Worm (Caenorhabditis elegans): ENCODE data around the gene nrfl-1.

nrfl-1 gene

ce11 chrIV:9090538-9091195, 28.2 kb upstream of the nrfl-1 start (continued):
- TF ChIP-seq mef-2 (tag; optimal IDR thresholded peaks at IDR 0.05) (no peak), C16A3.4 (tag; optimal IDR thresholded peaks at IDR 0.05) (peak; percentile 38), ceh-88 (GFP tag; IDR thresholded peaks at IDR 0.05) (0 out of 2 replicates have a peak, but pooled peaks have one; percentile 18), fos-1 (tag; optimal IDR thresholded peaks at IDR 0.05) (no peak), sox-4 (tag; optimal IDR thresholded peaks at IDR 0.05) (no peak), ztf-4 (tag; optimal IDR thresholded peaks at IDR 0.05) (no peak), F16B12.6 (tag; optimal IDR thresholded peaks at IDR 0.05) (no peak), ces-1 (GFP tag; optimal IDR thresholded peaks at IDR 0.05) (no peak), nhr-19 (GFP tag; conservative IDR thresholded peaks at IDR 0.05) (peak; percentile 29; the same call in 1 of the 2 replicates), C34B4.2 (tag; optimal IDR thresholded peaks at IDR 0.05) (no peak), nhr-47 (tag; optimal IDR thresholded peaks at IDR 0.05) (no peak), mdl-1 (tag; optimal IDR thresholded peaks at IDR 0.05) (peak in 1 of 2 experiments; percentile 72), isw-1 (GFP tag; IDR thresholded peaks at IDR 0.05) (no peak), dsc-1 (tag; optimal IDR thresholded peaks at IDR 0.05) (no peak), skn-1 (tag; optimal IDR thresholded peaks at IDR 0.05) (peak; percentile 40), snu-23 (GFP tag; optimal IDR thresholded peaks at IDR 0.05) (peak; percentile 65), hlh-17 (GFP tag; optimal IDR thresholded peaks at IDR 0.05; ENCODE audit: borderline replicate concordance) (no peak), rnt-1 (tag; optimal IDR thresholded peaks at IDR 0.05) (no peak), fkh-4 (tag; optimal IDR thresholded peaks at IDR 0.05; ENCODE audit: borderline replicate concordance) (no peak), alr-1 (tag; optimal IDR thresholded peaks at IDR 0.05; ENCODE audit: borderline replicate concordance) (no peak), nhr-28 (tag; optimal IDR thresholded peaks at IDR 0.05) (no peak), vab-15 (tag; optimal IDR thresholded peaks at IDR 0.05) (no peak), nhr-12 (tag; optimal IDR thresholded peaks at IDR 0.05) (no peak), snpc-4 (tag; optimal IDR thresholded peaks at IDR 0.05) (no peak), blmp-1 (tag; optimal IDR thresholded peaks at IDR 0.05) (peak; percentile 34), lsy-2 (tag; optimal IDR thresholded peaks at IDR 0.05) (peak; percentile 7 to 26), nhr-76 (tag; optimal IDR thresholded peaks at IDR 0.05) (no peak), hpl-2 (GFP tag; optimal IDR thresholded peaks at IDR 0.05) (no peak), irx-1 (tag; optimal IDR thresholded peaks at IDR 0.05) (no peak), tbx-2 (tag; optimal IDR thresholded peaks at IDR 0.05) (peak; percentile 16), ceh-8 (GFP tag; optimal IDR thresholded peaks at IDR 0.05) (no peak), lin-15B (tag; optimal IDR thresholded peaks at IDR 0.05) (no peak), ceh-90 (tag; optimal IDR thresholded peaks at IDR 0.05) (no peak)

ce11 chrIV:9092011-9092410, 26.9 kb upstream of the nrfl-1 start:
- no peak for TF ChIP-seq ceh-90 (tag; optimal IDR thresholded peaks at IDR 0.05)
- no peak for TF ChIP-seq unc-62 (GFP tag; optimal IDR thresholded peaks at IDR 0.05)
- TF ChIP-seq fkh-10 (GFP tag; optimal IDR thresholded peaks at IDR 0.05), result peak; percentile 68
- no peak for TF ChIP-seq aha-1 (tag; optimal IDR thresholded peaks at IDR 0.05)
- TF ChIP-seq dsc-1 (tag; optimal IDR thresholded peaks at IDR 0.05), result no peak
- no peak for TF ChIP-seq mef-2 (tag; optimal IDR thresholded peaks at IDR 0.05)
- no peak for TF ChIP-seq hlh-4 (tag; optimal IDR thresholded peaks at IDR 0.05)
- no peak for TF ChIP-seq egl-27 (tag; optimal IDR thresholded peaks at IDR 0.05)
- TF ChIP-seq pax-3 (tag; optimal IDR thresholded peaks at IDR 0.05), result no peak
- no peak for TF ChIP-seq ets-5 (GFP tag; IDR thresholded peaks at IDR 0.05)
- no peak for TF ChIP-seq nhr-11 (tag; optimal IDR thresholded peaks at IDR 0.05)
- TF ChIP-seq unc-130 (tag; optimal IDR thresholded peaks at IDR 0.05), result no peak
- no peak for TF ChIP-seq nhr-85 (tag)
- peak; percentile 1 for TF ChIP-seq mep-1 (tag; optimal IDR thresholded peaks at IDR 0.05)
- TF ChIP-seq efl-1 (optimal IDR thresholded peaks at IDR 0.05), result peak in 1 of 2 experiments; percentile 5
- TF ChIP-seq efl-1 (GFP tag; optimal IDR thresholded peaks at IDR 0.05 in 1 of 2), result peak in 1 of 2 experiments; percentile 51
- no peak for TF ChIP-seq mab-9 (GFP tag; IDR thresholded peaks at IDR 0.05)
- TF ChIP-seq tbx-2 (tag; optimal IDR thresholded peaks at IDR 0.05), result peak; percentile 43
- no peak for TF ChIP-seq tlp-1 (tag; optimal IDR thresholded peaks at IDR 0.05)
- peak in 1 of 3 experiments; percentile 7 for TF ChIP-seq dpl-1 (GFP tag; optimal IDR thresholded peaks at IDR 0.05)
- no peak for TF ChIP-seq C04F5.9 (tag; optimal IDR thresholded peaks at IDR 0.05)
- TF ChIP-seq lin-15B (tag; optimal IDR thresholded peaks at IDR 0.05), result no peak
- TF ChIP-seq fos-1 (tag; optimal IDR thresholded peaks at IDR 0.05), result no peak
- TF ChIP-seq unc-30 (tag; optimal IDR thresholded peaks at IDR 0.05), result no peak
- no peak for TF ChIP-seq nhr-19 (GFP tag; conservative IDR thresholded peaks at IDR 0.05)
- TF ChIP-seq lin-14 (GFP tag; optimal IDR thresholded peaks at IDR 0.05), result peak; percentile 86
- TF ChIP-seq mdl-1 (tag; optimal IDR thresholded peaks at IDR 0.05), result no peak
- no peak for TF ChIP-seq ceh-88 (GFP tag; IDR thresholded peaks at IDR 0.05)
- no peak for TF ChIP-seq hpl-2 (GFP tag; optimal IDR thresholded peaks at IDR 0.05)
